Fruit fly (Drosophila melanogaster): ENCODE data around the gene Mst87F.

Gene Mst87F

DNA sequence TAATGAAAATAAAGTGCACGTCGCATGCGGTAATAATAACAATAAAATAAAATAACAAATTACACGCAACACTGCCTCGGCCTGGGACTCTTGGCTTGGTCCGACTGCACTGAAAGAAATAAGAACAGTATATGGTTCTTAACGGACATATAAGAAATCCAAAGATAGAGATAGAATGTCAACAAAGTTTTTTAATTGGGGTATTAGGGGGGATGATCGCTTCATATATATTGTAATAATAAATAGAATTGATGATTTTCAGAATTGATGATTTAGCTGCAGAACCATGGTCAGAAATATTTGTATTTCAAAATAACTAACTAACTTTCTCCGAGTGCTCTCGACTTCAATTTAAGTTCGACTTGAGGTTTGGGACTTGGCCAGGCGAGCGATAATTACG lies 31.7 kb downstream of the Mst87F start (continued):
- peak; percentile 39 for TF ChIP-seq CG10267 (tag; optimal IDR thresholded peaks at IDR 0.05)
- no peak for TF ChIP-seq danr (GFP tag; IDR thresholded peaks at IDR 0.05)
- no peak for TF ChIP-seq jigr1 (GFP tag; IDR thresholded peaks at IDR 0.05)
- TF ChIP-seq CG18619 (GFP tag; optimal IDR thresholded peaks at IDR 0.05) = no peak
- no peak for TF ChIP-seq ab (GFP tag; optimal IDR thresholded peaks at IDR 0.05)
- TF ChIP-seq CG11695 (GFP tag; IDR thresholded peaks at IDR 0.05) = no peak
- no peak for TF ChIP-seq CG12744 (GFP tag; optimal IDR thresholded peaks at IDR 0.05)
- TF ChIP-seq Bdp1 (GFP tag; optimal IDR thresholded peaks at IDR 0.05) = no peak
- peak in 1 of 3 experiments; percentile 66 for TF ChIP-seq lola (GFP tag; optimal IDR thresholded peaks at IDR 0.05)
- TF ChIP-seq kni (GFP tag; optimal IDR thresholded peaks at IDR 0.05) = peak; percentile 3
- TF ChIP-seq D19A (tag; optimal IDR thresholded peaks at IDR 0.05) = peak; percentile 49
- no peak for TF ChIP-seq CG4854 (GFP tag; optimal IDR thresholded peaks at IDR 0.05)
- TF ChIP-seq hth (optimal IDR thresholded peaks at IDR 0.05) = no peak
- no peak for TF ChIP-seq cwo (GFP tag; optimal IDR thresholded peaks at IDR 0.05)
- TF ChIP-seq Atf3 (GFP tag; optimal IDR thresholded peaks at IDR 0.05) = no peak
- no peak for TF ChIP-seq CG15514 (GFP tag; optimal IDR thresholded peaks at IDR 0.05)
- TF ChIP-seq CG4404 (GFP tag; IDR thresholded peaks at IDR 0.05) = no peak
- TF ChIP-seq exex (tag; optimal IDR thresholded peaks at IDR 0.05) = no peak
- TF ChIP-seq sima (GFP tag; optimal IDR thresholded peaks at IDR 0.05) = no peak
- no peak for TF ChIP-seq Dip2 (GFP tag; IDR thresholded peaks at IDR 0.05)
- TF ChIP-seq Lpt (GFP tag; optimal IDR thresholded peaks at IDR 0.05) = no peak
- TF ChIP-seq CG2678 (tag; optimal IDR thresholded peaks at IDR 0.05) = peak; percentile 54
- TF ChIP-seq Opbp (GFP tag; IDR thresholded peaks at IDR 0.05; ENCODE audit: partially characterized antibody) = no peak
- TF ChIP-seq pita (GFP tag; optimal IDR thresholded peaks at IDR 0.05) = no peak
- no peak for TF ChIP-seq Scr (GFP tag; IDR thresholded peaks at IDR 0.05; ENCODE audit: partially characterized antibody)
- no peak for TF ChIP-seq ato (GFP tag; IDR thresholded peaks at IDR 0.05; ENCODE audit: partially characterized antibody)
- no peak for TF ChIP-seq Trl (optimal IDR thresholded peaks at IDR 0.05)
- no peak for TF ChIP-seq Trl (GFP tag; optimal IDR thresholded peaks at IDR 0.05)
- no peak for TF ChIP-seq CG9817 (tag; optimal IDR thresholded peaks at IDR 0.05)
- no peak for TF ChIP-seq CG8478 (optimal IDR thresholded peaks at IDR 0.05)
- TF ChIP-seq Vsx1 (GFP tag; optimal IDR thresholded peaks at IDR 0.05) = no peak
- TF ChIP-seq CG11723 (GFP tag; optimal IDR thresholded peaks at IDR 0.05) = no peak
- no peak for TF ChIP-seq Tbp (GFP tag; optimal IDR thresholded peaks at IDR 0.05)
- no peak for TF ChIP-seq Pdp1 (GFP tag; optimal IDR thresholded peaks at IDR 0.05)
- TF ChIP-seq CG1529 (GFP tag; optimal IDR thresholded peaks at IDR 0.05) = no peak
- TF ChIP-seq CG34422 (GFP tag; IDR thresholded peaks at IDR 0.05) = no peak
- no peak for TF ChIP-seq CG32772 (GFP tag; IDR thresholded peaks at IDR 0.05)
- no peak for TF ChIP-seq btn (GFP tag; optimal IDR thresholded peaks at IDR 0.05)
- TF ChIP-seq onecut (GFP tag; IDR thresholded peaks at IDR 0.05) = no peak
- TF ChIP-seq Awh (GFP tag; IDR thresholded peaks at IDR 0.05) = no peak
- no peak for TF ChIP-seq amos (GFP tag; IDR thresholded peaks at IDR 0.05; ENCODE audit: partially characterized antibody)
- TF ChIP-seq CG4282 (GFP tag; optimal IDR thresholded peaks at IDR 0.05) = no peak
- no peak for TF ChIP-seq CG16815 (GFP tag; optimal IDR thresholded peaks at IDR 0.05)
- no peak for TF ChIP-seq Aef1 (GFP tag; IDR thresholded peaks at IDR 0.05)
- TF ChIP-seq CG9727 (GFP tag; optimal IDR thresholded peaks at IDR 0.05) = no peak
- no peak for TF ChIP-seq ERR (GFP tag; optimal IDR thresholded peaks at IDR 0.05)
- TF ChIP-seq Atf-2 (GFP tag; optimal IDR thresholded peaks at IDR 0.05) = no peak
- no peak for TF ChIP-seq run (tag; optimal IDR thresholded peaks at IDR 0.05)
- TF ChIP-seq Dbx (GFP tag; IDR thresholded peaks at IDR 0.05) = no peak
- no peak for TF ChIP-seq HmgZ (tag; optimal IDR thresholded peaks at IDR 0.05)
- TF ChIP-seq seq (GFP tag; IDR thresholded peaks at IDR 0.05) = no peak
- TF ChIP-seq CG8388 (GFP tag; optimal IDR thresholded peaks at IDR 0.05) = peak; percentile 47
- TF ChIP-seq tap (tag; optimal IDR thresholded peaks at IDR 0.05) = no peak
